Worm (Caenorhabditis elegans) whole organism, young adult: ENCODE measurements around the gene Y7A5A.20.

ENCODE experiments used
- F52B5.7 ChIP-seq: sonication (generic microtip); optimal IDR thresholded peaks from 2 replicates; lab custom pipeline; 2016; ENCODE audit warnings: mild to moderate bottlenecking, missing genetic modification characterization, missing compliant biosample characterization
- F55B11.4 ChIP-seq: sonication (generic microtip); optimal IDR thresholded peaks from 2 replicates; lab custom pipeline; 2016; ENCODE audit warnings: missing compliant biosample characterization, missing genetic modification characterization, borderline replicate concordance; ENCODE audit not compliant: insufficient read depth
- F57A8.1 ChIP-seq: fragments of 200-800 bp; sonication (Bioruptor generic); optimal IDR thresholded peaks from 2 replicates; lab custom pipeline; 2018; ENCODE audit warnings: mild to moderate bottlenecking, missing genetic modification characterization, moderate library complexity, missing compliant biosample characterization
- T07F8.4 ChIP-seq: sonication (generic microtip); optimal IDR thresholded peaks from 2 replicates; lab custom pipeline; 2016; ENCODE audit warnings: mild to moderate bottlenecking, missing genetic modification characterization, moderate library complexity, missing compliant biosample characterization
- Y56A3A.18 ChIP-seq: fragments of 200-800 bp; sonication (Bioruptor generic); IDR thresholded peaks from 2 replicates; pipeline ENCODE4 v1.3.6; 2022; ENCODE audit warnings: missing genetic modification reagents, missing genetic modification characterization, missing compliant biosample characterization
- Y95B8A.8 ChIP-seq: fragments of 200-800 bp; sonication (Bioruptor generic); IDR thresholded peaks from 2 replicates; pipeline ENCODE4 v1.3.6; 2022; ENCODE audit warnings: missing genetic modification reagents, missing genetic modification characterization, missing compliant biosample characterization
- cebp-1 ChIP-seq, 2 experiments: fragments of 200-800 bp in 1 of 2; sonication (Bioruptor generic) in 1 of 2; sonication (generic microtip) in 1 of 2; IDR thresholded peaks in 1 of 2; optimal IDR thresholded peaks in 1 of 2; 2 replicates each; pipeline versions ENCODE4 v1.3.6 to Lab custom; 2017 to 2022; ENCODE audit warnings: missing compliant biosample characterization in 2 of 2, missing genetic modification characterization in 2 of 2, mild to moderate bottlenecking in 1 of 2, missing genetic modification reagents in 1 of 2, moderate library complexity in 1 of 2
- cebp-2 ChIP-seq: fragments of 200-800 bp; sonication (Bioruptor generic); IDR thresholded peaks from 2 replicates; pipeline ENCODE4 v1.3.6; 2022; ENCODE audit warnings: missing genetic modification characterization, missing compliant biosample characterization
- ceh-27 ChIP-seq: fragments of 200-800 bp; sonication (Bioruptor generic); optimal IDR thresholded peaks from 2 replicates; lab custom pipeline; 2018; ENCODE audit warnings: mild to moderate bottlenecking, missing genetic modification characterization, moderate library complexity, missing compliant biosample characterization
- ceh-79 ChIP-seq: sonication (generic microtip); optimal IDR thresholded peaks from 2 replicates; lab custom pipeline; 2017; ENCODE audit warnings: mild to moderate bottlenecking, missing genetic modification characterization, missing compliant biosample characterization
- chd-7 ChIP-seq: sonication (generic microtip); optimal IDR thresholded peaks from 2 replicates; lab custom pipeline; 2016; ENCODE audit warnings: mild to moderate bottlenecking, missing genetic modification characterization, moderate library complexity, missing compliant biosample characterization
- dox-1 ChIP-seq: fragments of 200-800 bp; sonication (Bioruptor generic); IDR thresholded peaks from 2 replicates; pipeline ENCODE4 v1.3.6; 2022; ENCODE audit warnings: missing genetic modification reagents, missing genetic modification characterization, missing compliant biosample characterization
- efl-1 ChIP-seq: fragments of 150-350 bp; optimal IDR thresholded peaks from 2 replicates; lab custom pipeline; 2014; ENCODE audit warnings: missing biosample characterization, missing genetic modification reagents, missing genetic modification characterization
- egl-44 ChIP-seq: fragments of 200-800 bp; sonication (Bioruptor generic); IDR thresholded peaks from 2 replicates; pipeline ENCODE4 v1.3.6; 2022; ENCODE audit warnings: missing genetic modification reagents, missing genetic modification characterization, missing compliant biosample characterization
- hlh-12 ChIP-seq: sonication (generic microtip); optimal IDR thresholded peaks from 2 replicates; lab custom pipeline; 2016; ENCODE audit warnings: missing genetic modification characterization, missing compliant biosample characterization
- hrde-1 ChIP-seq: sonication (generic microtip); optimal IDR thresholded peaks from 2 replicates; lab custom pipeline; 2016; ENCODE audit warnings: missing genetic modification characterization, mild to moderate bottlenecking, missing compliant biosample characterization, moderate library complexity, missing genotype, missing genetic modification reagents, borderline replicate concordance
- let-526 ChIP-seq: fragments of 200-800 bp; sonication (Bioruptor generic); IDR thresholded peaks from 2 replicates; pipeline ENCODE4 v1.3.6; 2022; ENCODE audit warnings: missing genetic modification reagents, missing genetic modification characterization, missing compliant biosample characterization
- madf-3 ChIP-seq: fragments of 200-800 bp; sonication (Bioruptor generic); IDR thresholded peaks from 2 replicates; pipeline ENCODE4 v1.3.6; 2022; ENCODE audit warnings: missing genetic modification reagents, missing genetic modification characterization, missing compliant biosample characterization
- mes-4 ChIP-seq: sonication (generic microtip); optimal IDR thresholded peaks from 2 replicates; lab custom pipeline; 2016; ENCODE audit warnings: missing genotype, missing genetic modification characterization, missing compliant biosample characterization
- pbrm-1 ChIP-seq: fragments of 200-800 bp; sonication (Bioruptor generic); IDR thresholded peaks from 2 replicates; pipeline ENCODE4 v1.3.6; 2022; ENCODE audit warnings: missing genetic modification reagents, missing genetic modification characterization, missing compliant biosample characterization
- zfh-2 ChIP-seq: fragments of 200-800 bp; sonication (Bioruptor generic); conservative IDR thresholded peaks from 2 replicates; pipeline ENCODE4 v1.3.6; 2022; ENCODE audit warnings: missing genetic modification reagents, missing genetic modification characterization, missing compliant biosample characterization

The Y7A5A.20 gene

DNA sequence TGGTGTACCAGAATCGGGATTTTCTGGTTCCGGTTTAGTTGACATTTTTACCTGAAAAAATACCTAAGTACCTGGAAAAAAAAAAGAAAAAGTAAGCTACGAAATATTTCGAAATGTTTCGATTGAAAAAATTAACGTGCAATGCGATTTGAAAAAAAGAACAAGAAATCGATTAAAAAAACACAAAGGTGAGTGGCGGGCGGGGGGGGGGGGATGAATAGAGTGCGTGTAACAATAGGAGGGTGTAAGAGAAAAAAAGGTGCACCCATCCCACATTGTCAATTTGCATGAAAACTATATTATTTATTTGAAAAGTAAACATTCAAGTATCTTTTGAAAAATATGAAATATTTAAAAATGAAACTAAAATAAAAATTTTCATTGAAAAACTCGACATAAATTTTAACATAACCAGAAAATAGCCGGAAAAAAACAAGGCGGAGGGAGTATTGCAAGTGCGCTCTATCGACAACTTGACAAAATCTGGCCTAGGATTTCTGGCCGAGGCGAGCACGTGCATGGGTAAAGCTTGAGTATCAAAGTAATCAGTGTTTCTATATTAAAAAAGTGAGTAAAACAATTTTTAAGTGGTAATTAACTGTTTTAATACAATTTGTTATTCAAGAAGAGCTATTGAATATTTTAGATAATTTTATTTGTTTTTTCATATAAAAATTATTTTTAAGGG is 37.9 kb downstream of the Y7A5A.20 start, which contains the start of the genes csb-1 and F53H4.4 (continued):
- TF ChIP-seq efl-1 (GFP tag; lab: Kevin White, UChicago) (no peak), ceh-79 (tag; lab: Kevin White, UChicago) (no peak)

DNA sequence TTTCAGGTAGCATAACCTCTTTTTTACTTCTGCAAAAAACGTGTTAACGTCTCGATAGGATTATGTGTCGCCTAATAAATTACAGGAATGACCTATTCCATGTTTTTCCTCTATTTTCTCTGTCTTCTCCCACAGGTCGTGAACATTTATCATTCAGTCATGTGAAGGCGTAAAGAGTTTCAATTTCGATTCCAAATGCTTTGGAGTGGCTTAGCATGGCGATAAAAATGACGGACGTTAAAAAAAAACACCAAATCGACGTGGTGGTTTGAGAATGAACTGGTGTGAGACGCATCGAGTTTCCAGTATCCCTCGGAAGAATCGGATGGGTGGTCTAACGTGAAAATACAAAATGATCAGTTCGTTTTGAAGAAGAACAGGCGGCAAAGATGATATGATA is 41.4 kb downstream of the Y7A5A.20 start:
- TF ChIP-seq F52B5.7 (no peak), Y56A3A.18 (no peak), hlh-12 (tag; lab: Kevin White, UChicago) (no peak), pbrm-1 (GFP tag; lab: Robert Waterston, UW) (no peak), let-526 (GFP tag; lab: Robert Waterston, UW) (no peak), mes-4 (no peak), F57A8.1 (no peak), Y95B8A.8 (GFP tag; lab: Robert Waterston, UW) (no peak)
- TF ChIP-seq, all 124 proteins: peak for 0

DNA sequence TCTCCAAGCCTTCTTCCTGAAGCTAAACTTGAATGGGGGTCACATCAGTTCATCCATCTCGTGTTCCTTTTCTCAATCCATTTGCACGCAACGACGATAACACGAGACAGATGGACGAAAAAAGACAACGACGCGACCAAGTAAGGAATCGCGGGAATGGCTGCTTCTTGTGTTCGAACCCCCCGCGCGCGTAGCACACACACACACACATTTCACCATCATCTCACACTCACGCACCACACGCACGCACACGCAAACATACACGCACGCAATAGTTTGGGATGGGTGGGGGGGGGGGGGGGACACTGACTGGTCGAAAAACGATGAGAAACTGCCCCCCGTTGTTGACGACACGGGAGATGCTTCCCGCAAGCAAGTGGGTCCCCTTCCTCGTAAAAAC is 48.8 kb downstream of the Y7A5A.20 start:
- TF ChIP-seq F55B11.4 (tag; lab: Kevin White, UChicago), result no peak
- no peak for TF ChIP-seq hrde-1 (tag; lab: Kevin White, UChicago)
- peak; percentile 70 for TF ChIP-seq zfh-2 (GFP tag; lab: Robert Waterston, UW)
- TF ChIP-seq cebp-1 (GFP tag; IDR thresholded peaks at IDR 0.05; lab: Robert Waterston, UW), result no peak
- peak; percentile 32 for TF ChIP-seq cebp-1 (tag; optimal IDR thresholded peaks at IDR 0.05; lab: Kevin White, UChicago)
- 0 out of 2 replicates have a peak, but pooled peaks have one; percentile 35 for TF ChIP-seq egl-44 (GFP tag; lab: Robert Waterston, UW)
- 0 out of 2 replicates have a peak, but pooled peaks have one; percentile 7 for TF ChIP-seq dox-1 (GFP tag; lab: Robert Waterston, UW)
- peak; percentile 37 for TF ChIP-seq ceh-27 (GFP tag; lab: Kevin White, UChicago)
- TF ChIP-seq cebp-2 (GFP tag; lab: Robert Waterston, UW), result no peak
- no peak for TF ChIP-seq madf-3
- peak; percentile 2 for TF ChIP-seq chd-7 (tag; lab: Kevin White, UChicago)
- TF ChIP-seq, all 124 proteins: peak for 6

DNA sequence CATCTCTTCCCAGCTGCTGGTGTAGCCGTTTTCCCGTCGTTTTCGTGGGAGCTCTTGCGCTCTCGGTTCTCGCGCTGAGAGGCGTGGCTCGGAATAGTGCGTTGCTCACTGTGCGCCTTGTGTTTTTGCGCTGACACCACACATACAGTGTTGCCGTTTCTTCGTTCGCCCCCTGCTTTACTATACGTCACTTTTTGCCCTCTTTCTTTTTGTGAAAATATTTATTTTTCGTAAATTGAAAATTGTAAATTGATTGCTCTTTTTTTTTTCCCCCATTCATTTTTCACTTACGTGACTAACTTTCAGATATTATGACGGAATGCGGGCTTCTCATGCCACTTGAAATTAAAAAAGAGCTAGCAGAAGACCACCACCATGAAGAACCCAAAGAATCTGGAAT is 50.6 kb downstream of the Y7A5A.20 start, which contains the start of gene gmeb-2:
Gene gmeb-2 (plus strand): TSS at position 301 of the 400 bp plus-strand sequence.
- no peak for TF ChIP-seq T07F8.4 (tag; lab: Kevin White, UChicago)
- peak; percentile 74 for TF ChIP-seq zfh-2 (GFP tag; lab: Robert Waterston, UW)
